Fruit fly (Drosophila melanogaster) whole organism, pupa: ENCODE data around the gene Dop1R2.

Experiments
- CG10348 ChIP-seq: fragments of 200-800 bp; sonication (Bioruptor generic); IDR thresholded peaks from 2 replicates; pipeline ENCODE4 v1.3.6; 2022; ENCODE audit warnings: missing biosample characterization, missing genetic modification characterization
- CG12605 ChIP-seq: fragments of 200-800 bp; sonication (Bioruptor generic); IDR thresholded peaks from 2 replicates; pipeline ENCODE4 v1.3.6; 2022; ENCODE audit warnings: missing biosample characterization, missing genetic modification characterization
- CG15710 ChIP-seq: fragments of 200-800 bp; sonication (Bioruptor generic); optimal IDR thresholded peaks from 2 replicates; lab custom pipeline; 2018; ENCODE audit warnings: missing biosample characterization, mild to moderate bottlenecking, missing genetic modification characterization, moderate library complexity
- CG32121 ChIP-seq: fragments of 200-800 bp; sonication (Bioruptor generic); IDR thresholded peaks from 2 replicates; pipeline ENCODE4 v1.3.6; 2022; ENCODE audit warnings: missing biosample characterization, missing genetic modification characterization
- CG34367 ChIP-seq: fragments of 200-800 bp; sonication (Bioruptor generic); optimal IDR thresholded peaks from 2 replicates; lab custom pipeline; 2018; ENCODE audit warnings: missing biosample characterization, mild to moderate bottlenecking, missing genetic modification characterization
- CG4496 ChIP-seq: fragments of 200-800 bp; sonication (Bioruptor generic); IDR thresholded peaks from 3 replicates; pipeline ENCODE4 v1.3.6; 2022; ENCODE audit warnings: missing biosample characterization, missing genetic modification characterization
- CG8159 ChIP-seq: fragments of 200-800 bp; sonication (Bioruptor generic); optimal IDR thresholded peaks from 3 replicates; lab custom pipeline; 2018; ENCODE audit warnings: missing biosample characterization, mild to moderate bottlenecking, missing genetic modification characterization, moderate library complexity
- CG9948 ChIP-seq: fragments of 200-800 bp; sonication (Bioruptor generic); optimal IDR thresholded peaks from 2 replicates; lab custom pipeline; 2018; ENCODE audit warnings: missing biosample characterization, mild to moderate bottlenecking, missing genetic modification characterization, moderate library complexity
- EcR ChIP-seq: fragments of 200-800 bp; sonication (Bioruptor generic); optimal IDR thresholded peaks from 3 replicates; lab custom pipeline; 2019; ENCODE audit warnings: missing biosample characterization, missing genetic modification characterization, mild to moderate bottlenecking, moderate library complexity, missing genetic modification reagents
- Ets98B ChIP-seq: fragments of 200-800 bp; sonication (Bioruptor generic); IDR thresholded peaks from 2 replicates; pipeline ENCODE4 v1.3.6; 2022; ENCODE audit warnings: missing biosample characterization, missing genetic modification characterization
- Pif1B ChIP-seq: fragments of 200-800 bp; sonication (Bioruptor generic); optimal IDR thresholded peaks from 3 replicates; lab custom pipeline; 2016; ENCODE audit warnings: missing biosample characterization, missing genetic modification characterization
- Snoo ChIP-seq: fragments of 200-800 bp; sonication (Bioruptor generic); optimal IDR thresholded peaks from 3 replicates; lab custom pipeline; 2017; ENCODE audit warnings: missing biosample characterization, mild to moderate bottlenecking, missing genetic modification characterization, inconsistent platforms
- fd96Ca ChIP-seq: fragments of 200-800 bp; sonication (Bioruptor generic); IDR thresholded peaks from 3 replicates; pipeline ENCODE4 v1.3.6; 2022; ENCODE audit warnings: missing biosample characterization, missing genetic modification characterization
- gl ChIP-seq: fragments of 200-800 bp; sonication (Bioruptor generic); optimal IDR thresholded peaks from 2 replicates; lab custom pipeline; 2018; ENCODE audit warnings: missing biosample characterization, mild to moderate bottlenecking, missing genetic modification characterization

Dop1R2 gene

DNA sequence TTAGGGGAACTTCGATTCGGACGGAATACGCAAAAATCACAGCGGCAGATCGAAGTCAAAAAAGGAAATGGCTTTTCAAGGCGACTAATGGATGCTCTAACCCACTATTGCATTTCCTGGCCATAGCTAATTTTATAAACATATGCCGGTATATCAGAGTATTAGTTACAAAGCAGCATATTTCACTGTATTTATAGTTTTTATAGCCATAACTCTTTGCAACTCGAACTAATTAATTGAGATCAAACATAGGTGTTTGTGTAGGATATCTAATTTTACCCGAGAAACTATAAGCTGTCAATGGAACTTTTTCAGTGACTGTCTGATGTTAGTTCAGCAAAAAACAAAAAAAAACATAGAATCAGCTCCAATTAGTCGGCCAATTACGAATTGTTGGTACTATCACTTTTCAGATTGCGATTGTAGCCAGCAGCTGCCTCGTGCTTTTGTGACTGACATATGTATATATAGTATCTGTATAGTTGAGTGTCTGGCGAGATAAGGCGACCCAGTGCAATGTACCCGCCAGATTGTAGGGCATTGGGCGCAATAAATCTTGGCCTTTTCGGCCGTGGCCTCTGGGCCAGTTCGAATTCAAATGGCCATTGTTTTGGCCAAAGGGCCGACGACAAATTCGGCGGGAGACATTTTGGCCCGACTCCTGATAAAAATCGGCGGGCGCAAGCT lies 74.6 kb downstream of the Dop1R2 start:
- TF ChIP-seq EcR (GFP tag; lab: Kevin White, UChicago) = peak; percentile 38
- no peak for TF ChIP-seq CG32121
- TF ChIP-seq CG12605 = no peak
- no peak for TF ChIP-seq fd96Ca (GFP tag; lab: Robert Waterston, UW)
- TF ChIP-seq Pif1B (GFP tag; lab: Kevin White, UChicago) = no peak
- no peak for TF ChIP-seq Ets98B
- no peak for TF ChIP-seq Snoo (tag; lab: Kevin White, UChicago)

DNA sequence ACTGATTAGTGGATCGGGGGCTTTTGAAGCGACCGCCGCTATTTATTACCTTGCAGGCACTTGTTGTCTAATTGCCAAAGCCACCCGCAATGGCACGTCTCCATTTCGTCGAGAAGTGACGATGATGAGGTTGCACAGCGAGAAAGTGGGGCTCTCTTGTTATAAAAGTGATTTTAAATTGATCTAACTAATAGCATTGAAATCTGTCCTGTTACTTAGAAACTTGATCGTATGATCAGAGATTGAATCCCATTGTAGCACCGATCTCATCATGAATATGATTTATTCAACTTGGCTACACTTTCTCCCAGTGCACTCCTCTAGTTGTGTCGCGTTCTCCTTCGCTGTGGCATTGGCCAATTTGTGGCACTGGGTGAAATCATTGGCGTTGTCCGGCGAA lies 75.5 kb downstream of the Dop1R2 start:
- 0 out of 3 replicates have a peak, but pooled peaks have one; percentile 44 for TF ChIP-seq fd96Ca (GFP tag; lab: Robert Waterston, UW)
- TF ChIP-seq CG4496 = 0 out of 3 replicates have a peak, but pooled peaks have one; percentile 15
- no peak for TF ChIP-seq CG34367 (tag; lab: Kevin White, UChicago)
- 0 out of 2 replicates have a peak, but pooled peaks have one; percentile 8 for TF ChIP-seq Ets98B

DNA sequence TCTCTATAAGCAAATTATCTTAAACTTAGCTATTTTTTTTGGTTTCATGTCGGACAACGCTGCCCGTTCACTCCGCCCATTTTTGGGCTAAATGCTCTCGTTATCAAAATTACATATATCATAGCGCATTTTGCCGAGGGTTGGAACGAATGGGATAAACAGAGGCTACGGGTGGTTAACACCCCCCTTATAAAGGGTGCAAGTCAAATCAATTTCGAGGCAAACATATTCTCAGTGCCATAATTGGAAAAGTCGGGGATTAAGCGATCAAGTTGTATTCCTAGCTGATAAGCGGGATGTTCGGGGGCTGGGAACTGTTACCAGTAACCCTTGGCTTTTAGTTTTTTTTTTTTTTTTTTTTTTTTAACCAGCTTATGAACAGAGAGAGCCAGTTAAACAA lies 76.5 kb downstream of the Dop1R2 start:
- TF ChIP-seq CG8159 (no peak), CG9948 (tag; lab: Kevin White, UChicago) (no peak), gl (no peak), CG34367 (tag; lab: Kevin White, UChicago) (no peak), Snoo (tag; lab: Kevin White, UChicago) (no peak)

DNA sequence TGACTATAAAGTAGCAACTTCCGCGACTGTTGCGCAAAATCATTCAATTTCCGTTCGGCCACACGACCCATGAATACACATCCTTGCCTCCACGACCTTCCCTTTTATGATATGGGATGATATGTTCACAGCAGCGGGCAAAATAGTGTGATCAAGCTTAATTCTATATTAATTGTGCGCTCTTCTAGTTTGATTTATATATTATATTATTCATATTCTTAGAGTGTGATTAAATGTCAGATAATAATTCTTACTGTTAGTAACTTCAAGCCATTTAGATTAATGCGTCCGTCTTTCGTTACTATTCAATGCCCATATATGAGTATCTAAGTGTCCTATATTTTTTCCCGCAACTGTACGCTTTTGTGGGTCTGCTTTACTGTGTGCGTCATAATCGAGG lies 78.4 kb downstream of the Dop1R2 start:
- TF ChIP-seq CG15710 (tag; lab: Kevin White, UChicago) (peak; percentile 19), CG10348 (GFP tag; lab: Robert Waterston, UW) (no peak), CG12605 (no peak), CG8159 (peak; percentile 39), gl (no peak)
